Worm (Caenorhabditis elegans): ENCODE results near the gene smk-1.
"Not testable (repeated sequence)": the region's sequence is repeated elsewhere in the genome, so short reads cannot be mapped to it uniquely, and the experiment has no call there.

The smk-1 gene

ce11 chrV:8607353-8607850 is at the start of gene smk-1:
smk-1 (plus strand) TSS chrV:8607800.
- no peak for TF ChIP-seq unc-62 (GFP tag; optimal IDR thresholded peaks at IDR 0.05)
- no peak for TF ChIP-seq nhr-12 (tag; optimal IDR thresholded peaks at IDR 0.05)
- no peak for TF ChIP-seq nhr-28 (tag; optimal IDR thresholded peaks at IDR 0.05)
- TF ChIP-seq lin-13 (tag; optimal IDR thresholded peaks at IDR 0.05) = no peak
- no peak for TF ChIP-seq blmp-1 (tag; optimal IDR thresholded peaks at IDR 0.05)
- no peak for TF ChIP-seq unc-39 (tag; optimal IDR thresholded peaks at IDR 0.05)
- no peak for TF ChIP-seq zip-8 (tag; optimal IDR thresholded peaks at IDR 0.05)
- TF ChIP-seq nhr-237 (tag; optimal IDR thresholded peaks at IDR 0.05) = no peak
- no peak for TF ChIP-seq sem-2 (GFP tag; optimal IDR thresholded peaks at IDR 0.05)
- no peak for TF ChIP-seq nhr-76 (tag; optimal IDR thresholded peaks at IDR 0.05)
- TF ChIP-seq sptf-1 (tag; optimal IDR thresholded peaks at IDR 0.05) = no peak
- no peak for TF ChIP-seq ces-1 (GFP tag; optimal IDR thresholded peaks at IDR 0.05)
- TF ChIP-seq lin-32 (GFP tag; optimal IDR thresholded peaks at IDR 0.05) = no peak
- TF ChIP-seq tbx-8 (GFP tag; optimal IDR thresholded peaks at IDR 0.05) = no peak

- TF ChIP-seq drap-1 (GFP tag; optimal IDR thresholded peaks at IDR 0.05) = no peak
- no peak for TF ChIP-seq nhr-237 (tag; optimal IDR thresholded peaks at IDR 0.05)
- TF ChIP-seq bed-3 (GFP tag; optimal IDR thresholded peaks at IDR 0.05) = no peak
- TF ChIP-seq ceh-39 (tag; optimal IDR thresholded peaks at IDR 0.05) = no peak
- no peak for TF ChIP-seq nhr-12 (tag; optimal IDR thresholded peaks at IDR 0.05)
- TF ChIP-seq cnd-1 (tag; optimal IDR thresholded peaks at IDR 0.05) = no peak
- no peak for TF ChIP-seq lin-32 (GFP tag; optimal IDR thresholded peaks at IDR 0.05)
- TF ChIP-seq lin-13 (tag; optimal IDR thresholded peaks at IDR 0.05) = no peak
- no peak for TF ChIP-seq unc-39 (tag; optimal IDR thresholded peaks at IDR 0.05)
- TF ChIP-seq nhr-2 (tag; optimal IDR thresholded peaks at IDR 0.05) = no peak
- no peak for TF ChIP-seq hlh-1 (tag; optimal IDR thresholded peaks at IDR 0.05)
- no peak for TF ChIP-seq snpc-4 (tag; optimal IDR thresholded peaks at IDR 0.05)
- no peak for TF ChIP-seq M03D4.4 (tag; optimal IDR thresholded peaks at IDR 0.05)
Measured at ce11 chrV:8560916-8561315, 46.7 kb upstream of the smk-1 start, which contains the start of gene acr-16. acr-16 (plus strand) TSS chrV:8561216.

ce11 chrV:8565075-8565474 is 42.5 kb upstream of the smk-1 start, which contains the start of gene F25G6.8:
F25G6.8 (minus strand) TSS chrV:8565175.
- no peak for TF ChIP-seq sptf-1 (tag; optimal IDR thresholded peaks at IDR 0.05)

ce11 chrV:8569172-8569571 is 38.4 kb upstream of the smk-1 start:
- TF ChIP-seq nhr-2 (tag; optimal IDR thresholded peaks at IDR 0.05) (no peak), zip-8 (tag; optimal IDR thresholded peaks at IDR 0.05) (no peak), nhr-28 (tag; optimal IDR thresholded peaks at IDR 0.05) (no peak), ceh-43 (GFP tag; optimal IDR thresholded peaks at IDR 0.05) (no peak), bed-3 (GFP tag; optimal IDR thresholded peaks at IDR 0.05) (no peak), snpc-4 (tag; optimal IDR thresholded peaks at IDR 0.05) (no peak), mep-1 (tag; optimal IDR thresholded peaks at IDR 0.05) (no peak), sem-2 (GFP tag; optimal IDR thresholded peaks at IDR 0.05) (no peak), unc-39 (tag; optimal IDR thresholded peaks at IDR 0.05) (no peak), ztf-11 (tag; optimal IDR thresholded peaks at IDR 0.05) (no peak), ces-1 (GFP tag; optimal IDR thresholded peaks at IDR 0.05) (no peak), flh-1 (GFP tag; optimal IDR thresholded peaks at IDR 0.05) (no peak), cnd-1 (tag; optimal IDR thresholded peaks at IDR 0.05) (no peak), mls-2 (tag; optimal IDR thresholded peaks at IDR 0.05) (no peak), elt-1 (tag; optimal IDR thresholded peaks at IDR 0.05; ENCODE audit: borderline replicate concordance, insufficient read depth) (no peak), sptf-1 (tag; optimal IDR thresholded peaks at IDR 0.05) (no peak), nhr-237 (tag; optimal IDR thresholded peaks at IDR 0.05) (no peak)

ce11 chrV:8569841-8570361 is 37.7 kb upstream of the smk-1 start, which contains the start of the genes F25G6.9 and symk-1:
F25G6.9 (minus strand) TSS chrV:8570000.
symk-1 (plus strand) TSS chrV:8570311.
- no peak for TF ChIP-seq nhr-2 (tag; optimal IDR thresholded peaks at IDR 0.05)
- no peak for TF ChIP-seq ztf-11 (tag; optimal IDR thresholded peaks at IDR 0.05)
- TF ChIP-seq lsy-2 (tag; optimal IDR thresholded peaks at IDR 0.05) = peak; percentile 35
- peak; percentile 45 for TF ChIP-seq lin-13 (tag; optimal IDR thresholded peaks at IDR 0.05)

- TF ChIP-seq mls-2, elt-3, snpc-4 (tag; optimal IDR thresholded peaks at IDR 0.05): not testable (repeated sequence)
Measured at ce11 chrV:8574762-8575161, 32.8 kb upstream of the smk-1 start, which contains the start of gene F25G6.1. F25G6.1 (plus strand) TSS chrV:8575062.

All from whole organism, mixed stage, embryonic.